Fruit fly (Drosophila melanogaster) whole organism, embryonic: Measurements from ENCODE around the gene CG31823.

Experiments used
- Abd-B ChIP-seq: fragments of 200-800 bp; sonication (Bioruptor generic); optimal IDR thresholded peaks from 2 replicates; lab custom pipeline; 2018; ENCODE audit warnings: missing biosample characterization, mild to moderate bottlenecking, missing genetic modification characterization, moderate library complexity
- BtbVII ChIP-seq: fragments of 200-800 bp; sonication (Bioruptor generic); optimal IDR thresholded peaks from 3 replicates; lab custom pipeline; 2017; ENCODE audit warnings: missing biosample characterization, mild to moderate bottlenecking, missing genetic modification characterization
- CG11560 ChIP-seq: fragments of 200-800 bp; sonication (Bioruptor generic); IDR thresholded peaks from 3 replicates; pipeline ENCODE4 v1.3.6; 2022; ENCODE audit warnings: missing biosample characterization, missing genetic modification characterization
- CG11695 ChIP-seq: fragments of 200-800 bp; sonication (Bioruptor generic); IDR thresholded peaks from 3 replicates; pipeline ENCODE4 v1.3.6; 2022; ENCODE audit warnings: missing biosample characterization, missing genetic modification characterization
- CG12391 ChIP-seq: fragments of 200-800 bp; sonication (Bioruptor generic); optimal IDR thresholded peaks from 3 replicates; lab custom pipeline; 2018; ENCODE audit warnings: missing biosample characterization, mild to moderate bottlenecking, missing genetic modification characterization, moderate library complexity
- CG12942 ChIP-seq: fragments of 200-800 bp; sonication (Bioruptor generic); optimal IDR thresholded peaks from 3 replicates; lab custom pipeline; 2016; ENCODE audit warnings: missing biosample characterization, missing genetic modification characterization
- CG14014 ChIP-seq: fragments of 200-800 bp; sonication (Bioruptor generic); IDR thresholded peaks from 2 replicates; pipeline ENCODE4 v1.3.6; 2022; ENCODE audit warnings: missing biosample characterization, missing genetic modification characterization
- CG14667 ChIP-seq: fragments of 200-800 bp; sonication (Bioruptor generic); IDR thresholded peaks from 2 replicates; pipeline ENCODE4 v1.3.6; 2022; ENCODE audit warnings: missing biosample characterization, missing genetic modification characterization
- CG14965 ChIP-seq: fragments of 200-800 bp; sonication (Bioruptor generic); optimal IDR thresholded peaks from 2 replicates; lab custom pipeline; 2016; ENCODE audit warnings: missing biosample characterization, missing genetic modification characterization, borderline replicate concordance
- CG15479 ChIP-seq: fragments of 200-800 bp; sonication (Bioruptor generic); optimal IDR thresholded peaks from 3 replicates; lab custom pipeline; 2019; ENCODE audit warnings: missing biosample characterization, mild to moderate bottlenecking, missing genetic modification characterization, moderate library complexity
- CG16815 ChIP-seq: fragments of 200-800 bp; sonication (Bioruptor generic); optimal IDR thresholded peaks from 3 replicates; lab custom pipeline; 2017; ENCODE audit warnings: missing biosample characterization, mild to moderate bottlenecking, missing genetic modification characterization
- CG18599 ChIP-seq: fragments of 200-800 bp; sonication (Bioruptor generic); optimal IDR thresholded peaks from 3 replicates; lab custom pipeline; 2017; ENCODE audit warnings: missing biosample characterization, missing genetic modification characterization, mild to moderate bottlenecking, moderate library complexity, missing genetic modification reagents
- CG18619 ChIP-seq: fragments of 200-800 bp; sonication (Bioruptor generic); optimal IDR thresholded peaks from 3 replicates; lab custom pipeline; 2017; ENCODE audit warnings: missing biosample characterization, mild to moderate bottlenecking, missing genetic modification characterization
- CG3726 ChIP-seq: fragments of 200-800 bp; sonication (Bioruptor generic); IDR thresholded peaks from 3 replicates; pipeline ENCODE4, ENCODE4 v1.3.6; 2022; ENCODE audit warnings: missing biosample characterization, missing genetic modification characterization
- CG4404 ChIP-seq: fragments of 200-800 bp; sonication (Bioruptor generic); IDR thresholded peaks from 2 replicates; pipeline ENCODE4 v1.3.6; 2022; ENCODE audit warnings: missing biosample characterization, missing genetic modification characterization
- CG5953 ChIP-seq: fragments of 200-800 bp; sonication (Bioruptor generic); IDR thresholded peaks from 2 replicates; pipeline ENCODE4 v1.3.6; 2022; ENCODE audit warnings: missing biosample characterization, missing genetic modification characterization
- CG6272 ChIP-seq: fragments of 200-800 bp; sonication (Bioruptor generic); IDR thresholded peaks from 2 replicates; pipeline ENCODE4 v1.3.6; 2022; ENCODE audit warnings: missing biosample characterization, missing genetic modification characterization
- CG6765 ChIP-seq: fragments of 200-800 bp; sonication (Bioruptor generic); optimal IDR thresholded peaks from 3 replicates; lab custom pipeline; 2017; ENCODE audit warnings: missing biosample characterization, mild to moderate bottlenecking, missing genetic modification characterization
- CG7372 ChIP-seq: fragments of 200-800 bp; sonication (Bioruptor generic); IDR thresholded peaks from 2 replicates; pipeline ENCODE4 v1.3.6; 2022; ENCODE audit warnings: missing biosample characterization, missing genetic modification characterization
- CG7556 ChIP-seq: fragments of 200-800 bp; sonication (Bioruptor generic); optimal IDR thresholded peaks from 2 replicates; lab custom pipeline; 2017; ENCODE audit warnings: missing biosample characterization, mild to moderate bottlenecking, missing genetic modification characterization
- CG7839 ChIP-seq: fragments of 200-800 bp; sonication (Bioruptor generic); optimal IDR thresholded peaks from 3 replicates; lab custom pipeline; 2018; ENCODE audit warnings: missing biosample characterization, mild to moderate bottlenecking, missing genetic modification characterization, moderate library complexity
- CG7987 ChIP-seq: fragments of 200-800 bp; sonication (Bioruptor generic); optimal IDR thresholded peaks from 2 replicates; lab custom pipeline; 2018; ENCODE audit warnings: missing biosample characterization, mild to moderate bottlenecking, missing genetic modification characterization, moderate library complexity
- CG8924 ChIP-seq: fragments of 200-800 bp; optimal IDR thresholded peaks from 3 replicates; lab custom pipeline; 2019; ENCODE audit warnings: missing biosample characterization, mild to moderate bottlenecking, missing genetic modification characterization, moderate library complexity
- ERR ChIP-seq: fragments of 200-800 bp; sonication (Bioruptor generic); optimal IDR thresholded peaks from 2 replicates; lab custom pipeline; 2016; ENCODE audit warnings: missing biosample characterization, missing genetic modification characterization
- Fer2 ChIP-seq: fragments of 200-800 bp; sonication (Bioruptor generic); optimal IDR thresholded peaks from 2 replicates; lab custom pipeline; 2018; ENCODE audit warnings: missing biosample characterization, mild to moderate bottlenecking, missing genetic modification characterization, moderate library complexity
- Kr ChIP-seq: fragments of 200-800 bp; sonication (Bioruptor generic); optimal IDR thresholded peaks from 2 replicates; lab custom pipeline; 2017; ENCODE audit warnings: missing biosample characterization, mild to moderate bottlenecking, missing genetic modification characterization
- Lhr ChIP-seq: fragments of 200-800 bp; sonication (Bioruptor generic); optimal IDR thresholded peaks from 3 replicates; lab custom pipeline; 2017; ENCODE audit warnings: mild to moderate bottlenecking, missing biosample characterization, missing genetic modification reagents, missing genetic modification characterization
- Lim3 ChIP-seq: fragments of 200-800 bp; sonication (Bioruptor generic); IDR thresholded peaks from 2 replicates; pipeline ENCODE4 v1.3.6; 2022; ENCODE audit warnings: missing biosample characterization, missing genetic modification characterization
- MESR4 ChIP-seq: fragments of 200-800 bp; sonication (Bioruptor generic); optimal IDR thresholded peaks from 2 replicates; lab custom pipeline; 2018; ENCODE audit warnings: missing biosample characterization, mild to moderate bottlenecking, missing genetic modification characterization, moderate library complexity
- Rx ChIP-seq: fragments of 200-800 bp; sonication (Bioruptor generic); IDR thresholded peaks from 2 replicates; pipeline ENCODE4 v1.3.6; 2022; ENCODE audit warnings: missing biosample characterization, missing genetic modification characterization
- Sin3A ChIP-seq: fragments of >200 bp; optimal IDR thresholded peaks from 2 replicates; lab custom pipeline; 2018
- crp ChIP-seq, 2 experiments: fragments of 200-800 bp; sonication (Bioruptor generic); optimal IDR thresholded peaks; 2 replicates in 1 of 2; 3 replicates in 1 of 2; lab custom pipeline; 2017; ENCODE audit warnings: missing biosample characterization in 2 of 2, missing genetic modification characterization in 2 of 2, mild to moderate bottlenecking in 1 of 2, moderate library complexity in 1 of 2
- dimm ChIP-seq: fragments of 200-800 bp; sonication (Bioruptor generic); IDR thresholded peaks from 2 replicates; pipeline ENCODE4 v1.3.6; 2022; ENCODE audit warnings: missing biosample characterization, missing genetic modification characterization
- dmrt11E ChIP-seq: fragments of 200-800 bp; sonication (Bioruptor generic); optimal IDR thresholded peaks from 3 replicates; lab custom pipeline; 2018; ENCODE audit warnings: missing biosample characterization, mild to moderate bottlenecking, missing genetic modification characterization, moderate library complexity
- fd102C ChIP-seq: fragments of 200-800 bp; sonication (Bioruptor generic); optimal IDR thresholded peaks from 2 replicates; lab custom pipeline; 2018; ENCODE audit warnings: missing biosample characterization, mild to moderate bottlenecking, missing genetic modification characterization, moderate library complexity
- lov ChIP-seq, 2 experiments: fragments of 200-800 bp in 1 of 2; fragments of >200 bp in 1 of 2; sonication (Bioruptor generic) in 1 of 2; IDR thresholded peaks in 1 of 2; optimal IDR thresholded peaks in 1 of 2; 2 replicates in 1 of 2; 3 replicates in 1 of 2; pipeline versions ENCODE4 v1.3.6 to Lab custom; 2017 to 2022; ENCODE audit warnings: missing biosample characterization in 1 of 2, missing genetic modification characterization in 1 of 2
- nerfin-1 ChIP-seq: fragments of 200-800 bp; sonication (Bioruptor generic); optimal IDR thresholded peaks from 3 replicates; lab custom pipeline; 2019; ENCODE audit warnings: missing biosample characterization, mild to moderate bottlenecking, missing genetic modification characterization, moderate library complexity
- odd ChIP-seq: fragments of 200-800 bp; sonication (Bioruptor generic); optimal IDR thresholded peaks from 2 replicates; lab custom pipeline; 2017; ENCODE audit warnings: missing biosample characterization, mild to moderate bottlenecking, missing genetic modification characterization
- prd ChIP-seq, 3 experiments: fragments of >200 bp in 2 of 3; fragments of 200-800 bp in 1 of 3; sonication (Bioruptor generic) in 1 of 3; optimal IDR thresholded peaks in 2 of 3; IDR thresholded peaks in 1 of 3; 2 replicates in 2 of 3; 3 replicates in 1 of 3; pipeline versions ENCODE4 v1.3.6 to Lab custom; 2017 to 2022; ENCODE audit warnings: missing biosample characterization in 1 of 3, missing genetic modification characterization in 1 of 3
- pros ChIP-seq: fragments of 200-800 bp; sonication (Bioruptor generic); optimal IDR thresholded peaks from 3 replicates; lab custom pipeline; 2019; ENCODE audit warnings: missing biosample characterization, mild to moderate bottlenecking, missing genetic modification characterization, moderate library complexity
- ranshi ChIP-seq: fragments of 200-800 bp; sonication (Bioruptor generic); IDR thresholded peaks from 2 replicates; pipeline ENCODE4 v1.3.6; 2022; ENCODE audit warnings: missing biosample characterization, missing genetic modification characterization
- repo ChIP-seq: fragments of 200-800 bp; sonication (Bioruptor generic); optimal IDR thresholded peaks from 2 replicates; lab custom pipeline; 2016; ENCODE audit warnings: missing biosample characterization, missing genetic modification characterization
- salm ChIP-seq: fragments of 200-800 bp; sonication (Bioruptor generic); optimal IDR thresholded peaks from 2 replicates; lab custom pipeline; 2018; ENCODE audit warnings: missing biosample characterization, mild to moderate bottlenecking, missing genetic modification characterization
- sens ChIP-seq: fragments of 200-800 bp; sonication (Bioruptor generic); peaks from one replicate; lab custom pipeline; 2016; ENCODE audit warnings: missing biosample characterization, missing genetic modification characterization
- sens-2 ChIP-seq: fragments of 200-800 bp; sonication (Bioruptor generic); IDR thresholded peaks from 2 replicates; pipeline ENCODE4 v1.3.6; 2022; ENCODE audit warnings: missing biosample characterization, missing genetic modification characterization
- sima ChIP-seq: fragments of 200-800 bp; sonication (Bioruptor generic); optimal IDR thresholded peaks from 2 replicates; lab custom pipeline; 2016; ENCODE audit warnings: missing biosample characterization, missing genetic modification characterization
- so ChIP-seq: fragments of 200-800 bp; sonication (Bioruptor generic); IDR thresholded peaks from 3 replicates; pipeline ENCODE4 v1.3.6; 2022; ENCODE audit warnings: missing biosample characterization, missing genetic modification characterization
- sr ChIP-seq: fragments of 200-800 bp; sonication (Bioruptor generic); IDR thresholded peaks from 3 replicates; pipeline ENCODE4 v1.3.6; 2022; ENCODE audit warnings: missing biosample characterization, missing genetic modification characterization

Gene CG31823

dm6 chr2L:15912901-15913673 lies 12.8 kb upstream of the CG31823 start (continued):
- TF ChIP-seq Fer2 (tag; lab: Kevin White, UChicago) (no peak), CG5953 (GFP tag; lab: Robert Waterston, UW) (no peak), CG7372 (GFP tag; lab: Robert Waterston, UW) (no peak), Lhr (GFP tag; lab: Kevin White, UChicago) (no peak), CG14965 (no peak), sens-2 (no peak), sens (no peak), repo (GFP tag; lab: Kevin White, UChicago) (no peak), nerfin-1 (peak; percentile 66), Lim3 (GFP tag; lab: Robert Waterston, UW) (0 out of 2 replicates have a peak, but pooled peaks have one; percentile 15), CG7987 (GFP tag; lab: Kevin White, UChicago) (peak; percentile 82), CG16815 (GFP tag; lab: Kevin White, UChicago) (peak; percentile 48), lov (optimal IDR thresholded peaks at IDR 0.05; lab: Kevin White, UChicago) (no peak), lov (GFP tag; IDR thresholded peaks at IDR 0.05; lab: Robert Waterston, UW) (no peak), MESR4 (GFP tag; lab: Kevin White, UChicago) (no peak), CG7839 (tag; lab: Kevin White, UChicago) (peak; percentile 90), sima (no peak), Kr (no peak), CG3726 (0 out of 3 replicates have a peak, but pooled peaks have one; percentile 39), CG18619 (GFP tag; lab: Kevin White, UChicago) (peak; percentile 85), CG14667 (GFP tag; lab: Robert Waterston, UW) (peak; percentile 45; the same call in 1 of the 2 replicates), odd (GFP tag; lab: Kevin White, UChicago) (peak; percentile 64), CG6765 (GFP tag; lab: Kevin White, UChicago) (peak; percentile 38), CG12942 (GFP tag; lab: Kevin White, UChicago) (peak; percentile 34), prd (optimal IDR thresholded peaks at IDR 0.05; lab: Kevin White, UChicago) (no peak), prd (GFP tag; IDR thresholded peaks at IDR 0.05; lab: Robert Waterston, UW) (peak; percentile 63), CG11560 (tag; lab: Robert Waterston, UW) (0 out of 3 replicates have a peak, but pooled peaks have one; percentile 50), ERR (peak; percentile 40), crp (GFP tag; optimal IDR thresholded peaks at IDR 0.05; lab: Kevin White, UChicago) (no peak), pros (GFP tag; lab: Kevin White, UChicago) (peak; percentile 31), Abd-B (GFP tag; lab: Kevin White, UChicago) (peak; percentile 73), CG7556 (GFP tag; lab: Kevin White, UChicago) (peak; percentile 87), Rx (0 out of 2 replicates have a peak, but pooled peaks have one; percentile 5), CG14014 (no peak), CG18599 (GFP tag; lab: Kevin White, UChicago) (peak; percentile 20), salm (tag; lab: Kevin White, UChicago) (no peak), dmrt11E (peak; percentile 78), Sin3A (no peak), CG15479 (GFP tag; lab: Kevin White, UChicago) (no peak), CG12391 (tag; lab: Kevin White, UChicago) (peak; percentile 83), sr (peak; percentile 95), CG11695 (peak; percentile 60; the same call in 2 of the 3 replicates), CG8924 (peak; percentile 51), so (GFP tag; lab: Robert Waterston, UW) (no peak; the same call in 2 of the 3 replicates), CG4404 (GFP tag; lab: Robert Waterston, UW) (no peak), BtbVII (GFP tag; lab: Kevin White, UChicago) (peak; percentile 47), ranshi (GFP tag; lab: Robert Waterston, UW) (no peak), fd102C (no peak), dimm (no peak), CG6272 (peak; percentile 45; the same call in 1 of the 2 replicates)
